Worm (Caenorhabditis elegans) whole organism, L4 larva: ENCODE measurements around the gene rpc-1.

ENCODE experiments used
- ama-1 ChIP-seq: fragments of 150-350 bp; optimal IDR thresholded peaks from 2 replicates; lab custom pipeline; 2014; ENCODE audit warnings: inconsistent platforms, mixed read lengths
- ces-1 ChIP-seq: fragments of 150-350 bp; sonication (generic microtip); optimal IDR thresholded peaks from 4 replicates; lab custom pipeline; 2014; ENCODE audit warnings: missing biosample characterization, missing genetic modification reagents, missing genetic modification characterization
- lin-15B ChIP-seq: fragments of 150-350 bp; sonication (generic microtip); optimal IDR thresholded peaks from 3 replicates; lab custom pipeline; 2014; ENCODE audit warnings: missing biosample characterization, missing genetic modification characterization
- madf-5 ChIP-seq, 2 experiments: fragments of 200-800 bp; sonication (Bioruptor generic); IDR thresholded peaks; 2 replicates each; pipeline ENCODE4 v1.3.6; 2022; ENCODE audit warnings: missing compliant biosample characterization in 2 of 2, missing genetic modification characterization in 2 of 2
- mxl-2 ChIP-seq: fragments of 200-800 bp; sonication (Bioruptor generic); conservative IDR thresholded peaks from 2 replicates; pipeline ENCODE4 v1.3.6; 2022; ENCODE audit warnings: missing genetic modification reagents, missing genetic modification characterization, missing compliant biosample characterization
- nhr-11 ChIP-seq: fragments of 150-350 bp; optimal IDR thresholded peaks from 2 replicates; lab custom pipeline; 2014; ENCODE audit warnings: missing biosample characterization, missing genetic modification characterization
- nhr-237 ChIP-seq: sonication (generic microtip); optimal IDR thresholded peaks from 2 replicates; lab custom pipeline; 2017; ENCODE audit warnings: missing biosample characterization, missing genetic modification characterization
- unc-130 ChIP-seq: sonication (generic microtip); optimal IDR thresholded peaks from 2 replicates; lab custom pipeline; 2016; ENCODE audit warnings: missing genetic modification reagents, missing genetic modification characterization, missing compliant biosample characterization
- zag-1 ChIP-seq: fragments of 150-350 bp; optimal IDR thresholded peaks from 2 replicates; lab custom pipeline; 2014; ENCODE audit warnings: missing biosample characterization, missing genetic modification characterization

- TF ChIP-seq zag-1 (tag; lab: Kevin White, UChicago) = no peak
- no peak for TF ChIP-seq nhr-237 (tag; lab: Kevin White, UChicago)
- TF ChIP-seq unc-130 (GFP tag; lab: Kevin White, UChicago) = no peak
- TF ChIP-seq nhr-11 = no peak
- TF ChIP-seq madf-5 (GFP tag; IDR thresholded peaks at IDR 0.05; lab: Robert Waterston, UW) = no peak
- TF ChIP-seq ama-1 (lab: Kevin White, UChicago) = no peak
- TF ChIP-seq mxl-2 (GFP tag; lab: Robert Waterston, UW) = no peak
- TF ChIP-seq lin-15B (tag; lab: Kevin White, UChicago) = no peak
- no peak for TF ChIP-seq ces-1 (GFP tag; lab: Kevin White, UChicago)
These were observed 9.2 kb downstream of the rpc-1 start, which contains the start of gene maph-9 for ce11 chrIV:7156356-7156755.
